Worm (Caenorhabditis elegans) whole organism, midembryonic: ENCODE measurements around the gene K12H6.10.

Source experiments
- T22C8.4 ChIP-seq: fragments of 200-800 bp; sonication (Bioruptor generic); IDR thresholded peaks from 2 replicates; pipeline ENCODE4 v1.3.6; 2022; ENCODE audit warnings: missing genetic modification characterization, missing compliant biosample characterization
- cog-1 ChIP-seq: sonication (generic microtip); optimal IDR thresholded peaks from 2 replicates; lab custom pipeline; 2016; ENCODE audit warnings: missing genetic modification characterization, missing compliant biosample characterization
- flt-1 ChIP-seq: fragments of 200-800 bp; sonication (Bioruptor generic); IDR thresholded peaks from 2 replicates; pipeline ENCODE4 v1.3.6; 2022; ENCODE audit warnings: missing genetic modification characterization, missing compliant biosample characterization
- klf-2 ChIP-seq: fragments of 200-800 bp; sonication (Bioruptor generic); conservative IDR thresholded peaks from 2 replicates; pipeline ENCODE4 v1.3.6; 2022; ENCODE audit warnings: missing genetic modification reagents, missing genetic modification characterization, missing compliant biosample characterization
- med-1 ChIP-seq: sonication (generic microtip); optimal IDR thresholded peaks from 2 replicates; lab custom pipeline; 2017; ENCODE audit warnings: missing genetic modification characterization, mild to moderate bottlenecking, missing compliant biosample characterization, antibody characterized with exemption, missing genetic modification reagents; ENCODE audit not compliant: insufficient read depth
- ref-1 ChIP-seq: fragments of 200-800 bp; sonication (Bioruptor generic); conservative IDR thresholded peaks from 2 replicates; pipeline ENCODE4 v1.3.6; 2022; ENCODE audit warnings: missing genetic modification reagents, missing genetic modification characterization, missing compliant biosample characterization
- tab-1 ChIP-seq: fragments of 200-800 bp; sonication (Bioruptor generic); IDR thresholded peaks from 2 replicates; pipeline ENCODE4 v1.3.6; 2022; ENCODE audit warnings: missing genetic modification characterization, missing compliant biosample characterization
- ztf-23 ChIP-seq: fragments of 200-800 bp; sonication (Bioruptor generic); IDR thresholded peaks from 2 replicates; pipeline ENCODE4 v1.3.6; 2022; ENCODE audit warnings: missing genetic modification reagents, missing genetic modification characterization, missing compliant biosample characterization
- ztf-29 ChIP-seq: fragments of 200-800 bp; sonication (Bioruptor generic); IDR thresholded peaks from 2 replicates; pipeline ENCODE4 v1.3.6; 2022; ENCODE audit warnings: missing genetic modification reagents, missing genetic modification characterization, missing compliant biosample characterization

The K12H6.10 gene

DNA sequence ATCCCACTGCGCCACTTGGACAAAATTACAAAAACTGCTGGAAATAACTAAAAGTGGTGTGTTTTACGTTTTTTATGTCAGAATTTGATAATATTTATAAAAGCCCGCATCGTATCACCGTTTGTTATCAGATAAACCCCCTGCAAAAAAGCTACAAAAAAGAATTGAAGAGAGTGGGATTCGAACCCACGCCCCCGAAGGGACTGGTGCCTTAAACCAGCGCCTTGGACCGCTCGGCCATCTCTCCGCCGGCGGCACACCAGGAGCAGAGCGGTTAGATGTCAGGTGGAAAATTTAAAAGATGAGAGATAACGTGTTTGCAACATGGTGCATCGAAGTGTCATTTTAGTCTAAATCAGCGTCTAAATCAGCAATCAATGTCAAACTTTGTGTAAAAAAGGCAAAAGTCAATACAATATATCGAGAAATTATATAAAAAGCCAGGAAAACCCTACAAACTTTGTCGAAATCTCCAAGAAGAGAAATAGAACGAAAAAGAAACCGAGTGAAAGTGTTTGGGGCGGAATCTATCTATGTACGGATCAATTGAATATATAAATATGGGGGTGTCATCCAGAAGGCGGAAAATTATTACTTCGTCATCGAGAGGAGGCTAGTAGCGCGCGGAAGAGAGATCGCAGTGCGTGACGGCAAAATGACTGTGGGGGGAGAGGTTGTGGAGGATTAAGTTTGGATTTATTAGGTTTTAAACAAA, 38.9 kb downstream of the K12H6.10 start:
- 0 out of 2 replicates have a peak, but pooled peaks have one; percentile 57 for TF ChIP-seq flt-1 (GFP tag; lab: Robert Waterston, UW)
- TF ChIP-seq T22C8.4 (GFP tag; lab: Robert Waterston, UW): no peak
- TF ChIP-seq ztf-23: 0 out of 2 replicates have a peak, but pooled peaks have one; percentile 7
- 0 out of 2 replicates have a peak, but pooled peaks have one; percentile 46 for TF ChIP-seq tab-1 (GFP tag; lab: Robert Waterston, UW)
- no peak for TF ChIP-seq cog-1 (tag; lab: Kevin White, UChicago)
- TF ChIP-seq ztf-29: no peak
- no peak for TF ChIP-seq klf-2 (GFP tag; lab: Robert Waterston, UW)
- no peak for TF ChIP-seq ref-1 (GFP tag; lab: Robert Waterston, UW)

DNA sequence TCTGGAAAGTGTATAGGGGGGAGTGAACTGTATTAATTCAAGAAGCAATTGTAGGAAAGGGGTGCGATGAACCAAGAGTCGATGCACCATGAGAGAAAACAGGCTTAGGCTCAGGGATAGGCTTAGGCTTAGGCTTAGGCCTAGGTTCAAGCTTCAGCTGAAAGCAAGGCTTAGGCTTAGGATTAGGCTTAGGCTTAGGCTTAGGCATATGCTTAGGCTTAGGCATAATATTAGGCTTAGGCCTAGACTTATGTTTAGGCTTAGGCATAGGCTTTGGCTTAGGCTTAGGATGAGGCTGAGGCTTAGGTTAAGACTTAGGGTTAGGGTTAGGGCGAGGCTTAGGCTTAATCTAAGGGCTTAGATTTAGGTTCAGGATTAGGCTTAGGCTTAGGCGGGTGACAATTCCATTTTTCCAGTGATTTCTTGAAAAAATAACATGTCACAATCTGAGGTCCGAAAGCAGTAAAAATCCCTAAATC, 39.9 kb downstream of the K12H6.10 start:
- peak; percentile 8; the same call in 1 of the 2 replicates for TF ChIP-seq ztf-29
- TF ChIP-seq med-1 (GFP tag; lab: Kevin White, UChicago): no peak

DNA sequence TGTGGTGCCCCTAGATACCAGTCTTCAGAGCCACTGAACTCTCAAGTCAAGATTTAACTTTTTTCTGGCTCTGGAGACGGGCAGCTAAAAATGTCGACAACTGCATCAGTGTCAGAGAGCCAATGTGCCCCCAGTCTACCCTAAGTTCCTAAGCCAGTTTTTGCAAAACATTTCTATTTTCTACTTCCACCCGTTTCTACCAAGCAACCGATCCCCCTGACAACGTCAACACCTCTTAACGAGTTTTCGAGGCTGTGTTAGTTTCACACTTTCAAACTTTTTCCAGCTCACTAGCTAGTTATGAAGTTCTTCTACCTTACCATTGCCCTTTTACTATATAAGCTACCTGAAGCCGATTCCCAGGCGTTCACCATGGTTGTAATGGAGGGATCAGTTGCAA, 41.6 kb downstream of the K12H6.10 start, which contains the start of gene Y110A2AL.5:
TSS of gene Y110A2AL.5 (plus strand) at position 301 of the 400 bp plus-strand sequence.
- no peak for TF ChIP-seq cog-1 (tag; lab: Kevin White, UChicago)
- no peak for TF ChIP-seq med-1 (GFP tag; lab: Kevin White, UChicago)
- TF ChIP-seq T22C8.4 (GFP tag; lab: Robert Waterston, UW): no peak
- TF ChIP-seq klf-2 (GFP tag; lab: Robert Waterston, UW): no peak
- TF ChIP-seq flt-1 (GFP tag; lab: Robert Waterston, UW): no peak
- TF ChIP-seq ref-1 (GFP tag; lab: Robert Waterston, UW): no peak
- no peak for TF ChIP-seq ztf-29

DNA sequence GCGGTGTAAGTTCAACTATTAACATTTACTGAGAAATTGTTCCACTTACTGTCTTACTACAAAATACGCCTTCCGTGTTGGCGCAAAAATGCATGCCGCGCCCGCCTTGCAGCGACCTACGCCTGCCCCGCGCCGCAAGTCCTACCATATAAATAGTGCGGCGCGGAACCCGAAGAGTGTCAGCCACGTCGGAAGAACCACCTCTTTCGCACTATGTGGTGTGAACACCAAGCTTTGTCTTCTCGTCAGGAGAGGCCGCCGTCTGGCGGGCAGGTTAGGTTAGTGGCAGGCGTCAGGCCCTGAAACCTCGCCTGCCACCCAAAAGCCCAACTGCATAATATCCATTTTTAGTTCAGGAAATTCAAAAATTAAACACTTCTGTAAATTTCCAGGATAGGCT, 42.7 kb downstream of the K12H6.10 start:
- no peak for TF ChIP-seq ref-1 (GFP tag; lab: Robert Waterston, UW)
- no peak for TF ChIP-seq T22C8.4 (GFP tag; lab: Robert Waterston, UW)
- no peak for TF ChIP-seq flt-1 (GFP tag; lab: Robert Waterston, UW)
- no peak for TF ChIP-seq klf-2 (GFP tag; lab: Robert Waterston, UW)

- TF ChIP-seq tab-1 (GFP tag; lab: Robert Waterston, UW) (no peak), ref-1 (GFP tag; lab: Robert Waterston, UW) (no peak), flt-1 (GFP tag; lab: Robert Waterston, UW) (no peak), ztf-29 (no peak), T22C8.4 (GFP tag; lab: Robert Waterston, UW) (no peak), med-1 (GFP tag; lab: Kevin White, UChicago) (no peak), ztf-23 (no peak), klf-2 (GFP tag; lab: Robert Waterston, UW) (no peak), cog-1 (tag; lab: Kevin White, UChicago) (no peak)
Measured at ce11 chrII:2866541-2867124, 44.0 kb downstream of the K12H6.10 start, which contains the start of the genes Y110A2AL.9 and Y110A2AL.3. Gene Y110A2AL.9, minus strand, starts transcription at chrII:2866641. Gene Y110A2AL.3, plus strand, starts transcription at chrII:2867074.

- TF ChIP-seq ztf-29 (no peak), klf-2 (GFP tag; lab: Robert Waterston, UW) (no peak)
Measured at ce11 chrII:2867701-2868100, 45.0 kb downstream of the K12H6.10 start, which contains the start of gene Y110A2AL.2. Gene Y110A2AL.2, plus strand, starts transcription at chrII:2868001.

DNA sequence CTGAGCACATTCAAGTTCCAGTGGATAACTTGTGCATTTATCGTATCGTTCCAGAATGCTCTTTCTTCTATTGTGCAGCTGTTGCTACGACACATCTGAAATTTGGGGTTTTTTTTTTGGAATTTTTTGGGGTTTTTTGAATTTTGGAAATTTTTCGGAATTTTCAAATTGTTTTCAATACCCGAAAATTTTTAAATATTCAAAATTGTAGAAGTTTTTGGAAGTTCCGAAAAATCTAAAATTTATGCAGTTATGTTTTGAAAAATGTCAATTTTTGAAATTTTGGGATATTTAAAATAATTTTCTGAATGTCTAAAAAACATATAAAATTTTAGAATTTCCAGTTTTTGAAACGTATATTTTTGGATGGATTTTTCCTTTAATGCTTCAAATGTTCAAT, 49.1 kb downstream of the K12H6.10 start, which contains the start of gene Y110A2AL.10:
TSS of gene Y110A2AL.10 (minus strand) at position 101 of the 400 bp plus-strand sequence.
- no peak for TF ChIP-seq T22C8.4 (GFP tag; lab: Robert Waterston, UW)
- no peak for TF ChIP-seq ztf-29
- no peak for TF ChIP-seq klf-2 (GFP tag; lab: Robert Waterston, UW)
- no peak for TF ChIP-seq ztf-23
- no peak for TF ChIP-seq ref-1 (GFP tag; lab: Robert Waterston, UW)
- no peak for TF ChIP-seq cog-1 (tag; lab: Kevin White, UChicago)
- TF ChIP-seq tab-1 (GFP tag; lab: Robert Waterston, UW): no peak
- no peak for TF ChIP-seq med-1 (GFP tag; lab: Kevin White, UChicago)
- TF ChIP-seq flt-1 (GFP tag; lab: Robert Waterston, UW): no peak
